Fruit fly (Drosophila melanogaster) whole organism: ENCODE data around the gene PGAP5.

Source experiments
- CG8478 ChIP-seq: fragments of >200 bp; optimal IDR thresholded peaks from 2 replicates; lab custom pipeline; 2018; ENCODE audit warnings: inconsistent platforms
- psq ChIP-seq: fragments of >200 bp; optimal IDR thresholded peaks from 2 replicates; lab custom pipeline; 2017
- usp ChIP-seq: fragments of >200 bp; optimal IDR thresholded peaks from 2 replicates; lab custom pipeline; 2017; ENCODE audit warnings: missing biosample characterization, missing genetic modification characterization, mixed read lengths

- TF ChIP-seq psq: no peak
- no peak for TF ChIP-seq usp
- TF ChIP-seq CG8478 (lab: Kevin White, UChicago): no peak
These were observed 16.7 kb downstream of the PGAP5 start, which contains the start of gene CG8349 for dm6 chr2L:8215259-8215929.
